Fruit fly (Drosophila melanogaster) whole organism, embryonic: ENCODE measurements around the gene CG13449.

Experiments used
- Ada2b ChIP-seq: fragments of 200-800 bp; sonication (Bioruptor generic); IDR thresholded peaks from 2 replicates; pipeline ENCODE4 v1.3.6; 2022; ENCODE audit warnings: missing biosample characterization, missing genetic modification characterization
- Bgb ChIP-seq: fragments of 200-800 bp; sonication (Bioruptor generic); IDR thresholded peaks from 2 replicates; pipeline ENCODE4 v1.3.6; 2022; ENCODE audit warnings: missing biosample characterization, missing genetic modification characterization; ENCODE audit not compliant: partially characterized antibody
- CG1024 ChIP-seq: fragments of 200-800 bp; sonication (Bioruptor generic); IDR thresholded peaks from 2 replicates; pipeline ENCODE4 v1.3.6; 2022; ENCODE audit warnings: missing biosample characterization, missing genetic modification characterization
- CG10274 ChIP-seq: fragments of 200-800 bp; sonication (Bioruptor generic); optimal IDR thresholded peaks from 3 replicates; lab custom pipeline; 2017; ENCODE audit warnings: missing biosample characterization, mild to moderate bottlenecking, missing genetic modification characterization
- CG12391 ChIP-seq: fragments of 200-800 bp; sonication (Bioruptor generic); optimal IDR thresholded peaks from 3 replicates; lab custom pipeline; 2018; ENCODE audit warnings: missing biosample characterization, mild to moderate bottlenecking, missing genetic modification characterization, moderate library complexity
- CG13123 ChIP-seq: fragments of 200-800 bp; sonication (Bioruptor generic); optimal IDR thresholded peaks from 2 replicates; lab custom pipeline; 2016; ENCODE audit warnings: missing biosample characterization, missing genetic modification characterization
- CG1603 ChIP-seq: fragments of 200-800 bp; sonication (Bioruptor generic); optimal IDR thresholded peaks from 2 replicates; lab custom pipeline; 2019; ENCODE audit warnings: missing biosample characterization, mild to moderate bottlenecking, missing genetic modification characterization, moderate library complexity
- CG16779 ChIP-seq: fragments of 200-800 bp; sonication (Bioruptor generic); IDR thresholded peaks from 2 replicates; pipeline ENCODE4 v1.3.6; 2022; ENCODE audit warnings: missing biosample characterization, missing genetic modification characterization
- CG17186 ChIP-seq: fragments of 200-800 bp; sonication (Bioruptor generic); optimal IDR thresholded peaks from 3 replicates; lab custom pipeline; 2017; ENCODE audit warnings: missing biosample characterization, missing genetic modification reagents, missing genetic modification characterization
- CG18476 ChIP-seq: fragments of 200-800 bp; sonication (Bioruptor generic); optimal IDR thresholded peaks from 2 replicates; lab custom pipeline; 2016; ENCODE audit warnings: missing biosample characterization, mild to moderate bottlenecking, missing genetic modification characterization
- CG2129 ChIP-seq: fragments of 200-800 bp; sonication (Bioruptor generic); IDR thresholded peaks from 2 replicates; pipeline ENCODE4 v1.3.6; 2022; ENCODE audit warnings: missing biosample characterization, missing genetic modification characterization; ENCODE audit not compliant: partially characterized antibody
- CG3163 ChIP-seq: fragments of 200-800 bp; sonication (Bioruptor generic); optimal IDR thresholded peaks from 3 replicates; lab custom pipeline; 2016; ENCODE audit warnings: missing biosample characterization, missing genetic modification characterization
- CG4424 ChIP-seq: fragments of 200-800 bp; sonication (Bioruptor generic); optimal IDR thresholded peaks from 3 replicates; lab custom pipeline; 2016; ENCODE audit warnings: missing biosample characterization, missing genetic modification characterization
- CG7745 ChIP-seq: fragments of 200-800 bp; sonication (Bioruptor generic); optimal IDR thresholded peaks from 2 replicates; lab custom pipeline; 2018; ENCODE audit warnings: missing biosample characterization, mild to moderate bottlenecking, missing genetic modification characterization, moderate library complexity
- CG7963 ChIP-seq: fragments of 200-800 bp; sonication (Bioruptor generic); IDR thresholded peaks from 3 replicates; pipeline ENCODE4 v1.3.6; 2022; ENCODE audit warnings: missing biosample characterization, missing genetic modification characterization; ENCODE audit not compliant: partially characterized antibody
- CkIIα-i1 ChIP-seq: fragments of 200-800 bp; sonication (Bioruptor generic); IDR thresholded peaks from 2 replicates; pipeline ENCODE4 v1.3.6; 2022; ENCODE audit warnings: missing biosample characterization, missing genetic modification characterization
- CrebB ChIP-seq: fragments of 200-800 bp; sonication (Bioruptor generic); optimal IDR thresholded peaks from 3 replicates; lab custom pipeline; 2018; ENCODE audit warnings: missing biosample characterization, mild to moderate bottlenecking, missing genetic modification characterization
- Doc2 ChIP-seq: fragments of 200-800 bp; sonication (Bioruptor generic); IDR thresholded peaks from 2 replicates; pipeline ENCODE4 v1.3.6; 2022; ENCODE audit warnings: missing biosample characterization, missing genetic modification characterization
- Ets65A ChIP-seq: fragments of 200-800 bp; sonication (Bioruptor generic); peaks from one replicate; lab custom pipeline; 2016; ENCODE audit warnings: missing biosample characterization, missing genetic modification characterization
- Fer3 ChIP-seq: fragments of 200-800 bp; sonication (Bioruptor generic); optimal IDR thresholded peaks from 2 replicates; lab custom pipeline; 2018; ENCODE audit warnings: missing biosample characterization, mild to moderate bottlenecking, missing genetic modification characterization, moderate library complexity
- H15 ChIP-seq: fragments of 200-800 bp; sonication (Bioruptor generic); IDR thresholded peaks from 3 replicates; pipeline ENCODE4 v1.3.6; 2022; ENCODE audit warnings: missing biosample characterization, missing genetic modification characterization
- HLH3B ChIP-seq: fragments of 200-800 bp; sonication (Bioruptor generic); IDR thresholded peaks from 2 replicates; pipeline ENCODE4 v1.3.6; 2022; ENCODE audit warnings: missing biosample characterization, missing genetic modification characterization
- Jarid2 ChIP-seq: fragments of 200-800 bp; sonication (Bioruptor generic); optimal IDR thresholded peaks from 3 replicates; lab custom pipeline; 2017; ENCODE audit warnings: mild to moderate bottlenecking, missing biosample characterization, missing genetic modification reagents, missing genetic modification characterization
- MBD-R2 ChIP-seq: fragments of 200-800 bp; sonication (Bioruptor generic); IDR thresholded peaks from 2 replicates; pipeline ENCODE4 v1.3.6; 2022; ENCODE audit warnings: missing biosample characterization, missing genetic modification characterization
- MESR4 ChIP-seq: fragments of 200-800 bp; sonication (Bioruptor generic); optimal IDR thresholded peaks from 2 replicates; lab custom pipeline; 2018; ENCODE audit warnings: missing biosample characterization, mild to moderate bottlenecking, missing genetic modification characterization, moderate library complexity
- Mrtf ChIP-seq: fragments of 200-800 bp; sonication (Bioruptor generic); IDR thresholded peaks from 3 replicates; pipeline ENCODE4 v1.3.6; 2022; ENCODE audit warnings: missing biosample characterization, missing genetic modification characterization
- Side ChIP-seq: fragments of 200-800 bp; sonication (Bioruptor generic); optimal IDR thresholded peaks from 2 replicates; lab custom pipeline; 2016; ENCODE audit warnings: missing biosample characterization, missing genetic modification characterization
- Xbp1 ChIP-seq: fragments of 200-800 bp; sonication (Bioruptor generic); optimal IDR thresholded peaks from 3 replicates; lab custom pipeline; 2016; ENCODE audit warnings: missing biosample characterization, mild to moderate bottlenecking, missing genetic modification characterization
- YL-1 ChIP-seq: fragments of 200-800 bp; sonication (Bioruptor generic); optimal IDR thresholded peaks from 3 replicates; lab custom pipeline; 2017; ENCODE audit warnings: missing biosample characterization, mild to moderate bottlenecking, missing genetic modification characterization
- aop ChIP-seq: fragments of 200-800 bp; sonication (Bioruptor generic); IDR thresholded peaks from 2 replicates; pipeline ENCODE4 v1.3.6; 2022; ENCODE audit warnings: missing biosample characterization, missing genetic modification characterization
- ap ChIP-seq: fragments of 200-800 bp; sonication (Bioruptor generic); IDR thresholded peaks from 2 replicates; pipeline ENCODE4 v1.3.6; 2022; ENCODE audit warnings: missing biosample characterization, missing genetic modification characterization
- ara ChIP-seq: fragments of 200-800 bp; sonication (Bioruptor generic); IDR thresholded peaks from 2 replicates; pipeline ENCODE4 v1.3.6; 2022; ENCODE audit warnings: missing biosample characterization, missing genetic modification characterization
- ato ChIP-seq: fragments of 200-800 bp; sonication (Bioruptor generic); IDR thresholded peaks from 2 replicates; pipeline ENCODE4 v1.3.6; 2022; ENCODE audit warnings: missing biosample characterization, missing genetic modification characterization; ENCODE audit not compliant: partially characterized antibody
- bowl ChIP-seq: fragments of 200-800 bp; sonication (Bioruptor generic); IDR thresholded peaks from 2 replicates; pipeline ENCODE4 v1.3.6; 2022; ENCODE audit warnings: missing biosample characterization, missing genetic modification characterization
- dmrt99B ChIP-seq: fragments of 200-800 bp; sonication (Bioruptor generic); optimal IDR thresholded peaks from 2 replicates; lab custom pipeline; 2018; ENCODE audit warnings: missing biosample characterization, mild to moderate bottlenecking, missing genetic modification characterization, moderate library complexity
- gcm2 ChIP-seq: fragments of 200-800 bp; sonication (Bioruptor generic); optimal IDR thresholded peaks from 2 replicates; lab custom pipeline; 2016; ENCODE audit warnings: missing biosample characterization, missing genetic modification characterization
- ham ChIP-seq: fragments of 200-800 bp; sonication (Bioruptor generic); IDR thresholded peaks from 2 replicates; pipeline ENCODE4 v1.3.6; 2022; ENCODE audit warnings: missing biosample characterization, missing genetic modification characterization
- hth ChIP-seq: fragments of >200 bp; optimal IDR thresholded peaks from 2 replicates; lab custom pipeline; 2017; ENCODE audit warnings: inconsistent platforms
- insv ChIP-seq, 2 experiments: fragments of 200-800 bp; sonication (Bioruptor generic); optimal IDR thresholded peaks; 3 replicates each; lab custom pipeline; 2016 to 2018; ENCODE audit warnings: missing biosample characterization in 2 of 2, missing genetic modification characterization in 2 of 2
- ken ChIP-seq: fragments of 200-800 bp; sonication (Bioruptor generic); IDR thresholded peaks from 3 replicates; pipeline ENCODE4 v1.3.6; 2022; ENCODE audit warnings: missing biosample characterization, missing genetic modification characterization
- odd ChIP-seq: fragments of 200-800 bp; sonication (Bioruptor generic); optimal IDR thresholded peaks from 2 replicates; lab custom pipeline; 2017; ENCODE audit warnings: missing biosample characterization, mild to moderate bottlenecking, missing genetic modification characterization
- onecut ChIP-seq: fragments of 200-800 bp; sonication (Bioruptor generic); IDR thresholded peaks from 2 replicates; pipeline ENCODE4 v1.3.6; 2022; ENCODE audit warnings: missing biosample characterization, missing genetic modification characterization
- org-1 ChIP-seq: fragments of 200-800 bp; sonication (Bioruptor generic); optimal IDR thresholded peaks from 2 replicates; lab custom pipeline; 2017; ENCODE audit warnings: missing biosample characterization, missing genetic modification characterization
- otp ChIP-seq: fragments of 200-800 bp; sonication (Bioruptor generic); IDR thresholded peaks from 3 replicates; pipeline ENCODE4, ENCODE4 v1.3.6; 2022; ENCODE audit warnings: missing biosample characterization, missing genetic modification characterization
- pan ChIP-seq, 4 experiments: fragments of >200 bp in 3 of 4; fragments of 200-800 bp in 1 of 4; sonication (Bioruptor generic) in 1 of 4; optimal IDR thresholded peaks in 3 of 4; IDR thresholded peaks in 1 of 4; 2 replicates each; pipeline versions ENCODE4 v1.3.6 to Lab custom; 2017 to 2022; ENCODE audit warnings: missing biosample characterization in 2 of 4, missing genetic modification characterization in 2 of 4, mixed read lengths in 1 of 4
- psq ChIP-seq: fragments of 200-800 bp; sonication (Bioruptor generic); optimal IDR thresholded peaks from 2 replicates; lab custom pipeline; 2017; ENCODE audit warnings: missing biosample characterization, missing genetic modification characterization
- schlank ChIP-seq: fragments of 200-800 bp; sonication (Bioruptor generic); optimal IDR thresholded peaks from 2 replicates; lab custom pipeline; 2018; ENCODE audit warnings: missing biosample characterization, mild to moderate bottlenecking, missing genetic modification characterization
- sr ChIP-seq: fragments of 200-800 bp; sonication (Bioruptor generic); IDR thresholded peaks from 3 replicates; pipeline ENCODE4 v1.3.6; 2022; ENCODE audit warnings: missing biosample characterization, missing genetic modification characterization
- tgo ChIP-seq: fragments of 200-800 bp; sonication (Bioruptor generic); IDR thresholded peaks from 3 replicates; pipeline ENCODE4 v1.3.6; 2022; ENCODE audit warnings: missing biosample characterization, missing genetic modification characterization
- ttk ChIP-seq: fragments of 200-800 bp; sonication (Bioruptor generic); IDR thresholded peaks from 2 replicates; pipeline ENCODE4 v2.1.2; 2022; ENCODE audit warnings: missing biosample characterization, missing genetic modification characterization
- unc-4 ChIP-seq: fragments of 200-800 bp; sonication (Bioruptor generic); IDR thresholded peaks from 2 replicates; pipeline ENCODE4 v1.3.6; 2022; ENCODE audit warnings: missing biosample characterization, missing genetic modification characterization; ENCODE audit not compliant: partially characterized antibody
- wdn ChIP-seq: fragments of 200-800 bp; sonication (Bioruptor generic); IDR thresholded peaks from 2 replicates; pipeline ENCODE4 v1.3.6; 2022; ENCODE audit warnings: missing biosample characterization, missing genetic modification characterization

The CG13449 gene

DNA sequence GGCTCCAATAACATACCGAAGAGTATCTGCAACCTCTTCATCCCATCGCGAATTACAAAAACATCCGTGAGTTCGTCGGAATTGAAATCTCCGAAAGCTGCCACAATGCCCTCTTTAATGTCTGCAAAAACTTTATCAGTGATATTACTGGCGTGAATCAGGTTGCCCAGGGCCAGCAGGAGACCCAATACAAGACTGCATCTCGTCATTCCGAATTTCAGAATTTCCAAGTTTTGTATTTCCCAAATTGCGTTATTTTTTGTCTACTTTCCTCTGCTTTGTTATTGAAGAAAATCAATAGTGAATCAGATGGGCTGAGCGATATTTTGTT lies 49.9 kb downstream of the CG13449 start (continued):
- no peak for TF ChIP-seq CrebB (tag; lab: Kevin White, UChicago)
- no peak for TF ChIP-seq CG4424 (GFP tag; lab: Kevin White, UChicago)
- TF ChIP-seq org-1 (GFP tag; lab: Kevin White, UChicago) = no peak
- no peak for TF ChIP-seq CG18476 (GFP tag; lab: Kevin White, UChicago)
- TF ChIP-seq H15 (GFP tag; lab: Robert Waterston, UW) = no peak
- TF ChIP-seq CG7745 (tag; lab: Kevin White, UChicago) = no peak
- no peak for TF ChIP-seq Side (GFP tag; lab: Kevin White, UChicago)
- peak; percentile 61 for TF ChIP-seq Bgb
- TF ChIP-seq Ets65A (GFP tag; lab: Kevin White, UChicago) = no peak
- no peak for TF ChIP-seq YL-1 (GFP tag; lab: Kevin White, UChicago)
- TF ChIP-seq ato (GFP tag; lab: Robert Waterston, UW) = no peak
- no peak for TF ChIP-seq odd (GFP tag; lab: Kevin White, UChicago)
- TF ChIP-seq unc-4 = no peak
- TF ChIP-seq aop (GFP tag; lab: Robert Waterston, UW) = no peak
- TF ChIP-seq insv (GFP tag; optimal IDR thresholded peaks at IDR 0.05; lab: Kevin White, UChicago) = no peak
- TF ChIP-seq sr (GFP tag; lab: Robert Waterston, UW) = no peak
- TF ChIP-seq wdn (GFP tag; lab: Robert Waterston, UW) = no peak
- TF ChIP-seq ttk (GFP tag; lab: Robert Waterston, UW) = no peak
- TF ChIP-seq HLH3B = no peak
- no peak for TF ChIP-seq CG12391 (tag; lab: Kevin White, UChicago)
- TF ChIP-seq otp = no peak
- TF ChIP-seq Fer3 (tag; lab: Kevin White, UChicago) = no peak
- TF ChIP-seq gcm2 (GFP tag; lab: Kevin White, UChicago) = no peak
- no peak for TF ChIP-seq Mrtf (GFP tag; lab: Robert Waterston, UW)
- no peak for TF ChIP-seq Ada2b (GFP tag; lab: Robert Waterston, UW)
- no peak for TF ChIP-seq ken (GFP tag; lab: Robert Waterston, UW)
- TF ChIP-seq pan (optimal IDR thresholded peaks at IDR 0.05; lab: Kevin White, UChicago) = no peak
- no peak for TF ChIP-seq pan (GFP tag; optimal IDR thresholded peaks at IDR 0.05 in 1 of 2, IDR thresholded peaks at IDR 0.05 in 1 of 2)
- no peak for TF ChIP-seq hth (lab: Kevin White, UChicago)
- TF ChIP-seq CG7963 (GFP tag; lab: Robert Waterston, UW) = peak; percentile 50; the same call in 1 of the 3 replicates
- no peak for TF ChIP-seq Jarid2 (GFP tag; lab: Kevin White, UChicago)
- TF ChIP-seq tgo = no peak
- peak; percentile 30 for TF ChIP-seq CG1603 (tag; lab: Kevin White, UChicago)
- peak; percentile 98 for TF ChIP-seq onecut (GFP tag; lab: Robert Waterston, UW)
- TF ChIP-seq bowl = no peak
- TF ChIP-seq ara (GFP tag; lab: Robert Waterston, UW) = no peak
- no peak for TF ChIP-seq Xbp1 (GFP tag; lab: Kevin White, UChicago)
- TF ChIP-seq MBD-R2 = no peak; the same call in 1 of the 2 replicates
- no peak for TF ChIP-seq CG2129
- TF ChIP-seq CG13123 = no peak
- TF ChIP-seq ham = no peak
- TF ChIP-seq CkIIα-i1 (GFP tag; lab: Robert Waterston, UW) = no peak
- TF ChIP-seq CG10274 (GFP tag; lab: Kevin White, UChicago) = no peak
- TF ChIP-seq ap (GFP tag; lab: Robert Waterston, UW) = no peak
- TF ChIP-seq CG3163 = no peak
- no peak for TF ChIP-seq CG16779
- no peak for TF ChIP-seq psq
- TF ChIP-seq Doc2 = no peak
- no peak for TF ChIP-seq dmrt99B (tag; lab: Kevin White, UChicago)
- peak; percentile 80 for TF ChIP-seq MESR4
- no peak for TF ChIP-seq CG17186 (GFP tag; lab: Kevin White, UChicago)
- TF ChIP-seq schlank (tag; lab: Kevin White, UChicago) = no peak
- no peak for TF ChIP-seq CG1024 (GFP tag; lab: Robert Waterston, UW)
